Fruit fly (Drosophila melanogaster) whole organism, pupa: Measurements from ENCODE around the gene eIF4G1.
A peak's percentile ranks its signal among the peaks of the same experiment; 100 is the strongest.

Source experiments
- CG10348 ChIP-seq: fragments of 200-800 bp; sonication (Bioruptor generic); IDR thresholded peaks from 2 replicates; pipeline ENCODE4 v1.3.6; 2022; ENCODE audit warnings: missing biosample characterization, missing genetic modification characterization
- CG12605 ChIP-seq: fragments of 200-800 bp; sonication (Bioruptor generic); IDR thresholded peaks from 2 replicates; pipeline ENCODE4 v1.3.6; 2022; ENCODE audit warnings: missing biosample characterization, missing genetic modification characterization
- CG13204 ChIP-seq: fragments of 200-800 bp; sonication (Bioruptor generic); optimal IDR thresholded peaks from 2 replicates; lab custom pipeline; 2018; ENCODE audit warnings: missing biosample characterization, mild to moderate bottlenecking, missing genetic modification characterization, moderate library complexity
- CG14655 ChIP-seq: fragments of 200-800 bp; sonication (Bioruptor generic); optimal IDR thresholded peaks from 3 replicates; lab custom pipeline; 2017; ENCODE audit warnings: mild to moderate bottlenecking, missing biosample characterization, missing genetic modification reagents, missing genetic modification characterization
- CG15710 ChIP-seq: fragments of 200-800 bp; sonication (Bioruptor generic); optimal IDR thresholded peaks from 2 replicates; lab custom pipeline; 2018; ENCODE audit warnings: missing biosample characterization, mild to moderate bottlenecking, missing genetic modification characterization, moderate library complexity
- CG17806 ChIP-seq: fragments of 200-800 bp; sonication (Bioruptor generic); optimal IDR thresholded peaks from 2 replicates; lab custom pipeline; 2018; ENCODE audit warnings: missing biosample characterization, mild to moderate bottlenecking, missing genetic modification characterization, moderate library complexity
- CG32121 ChIP-seq: fragments of 200-800 bp; sonication (Bioruptor generic); IDR thresholded peaks from 2 replicates; pipeline ENCODE4 v1.3.6; 2022; ENCODE audit warnings: missing biosample characterization, missing genetic modification characterization
- CG34367 ChIP-seq: fragments of 200-800 bp; sonication (Bioruptor generic); optimal IDR thresholded peaks from 2 replicates; lab custom pipeline; 2018; ENCODE audit warnings: missing biosample characterization, mild to moderate bottlenecking, missing genetic modification characterization
- CG4496 ChIP-seq: fragments of 200-800 bp; sonication (Bioruptor generic); IDR thresholded peaks from 3 replicates; pipeline ENCODE4 v1.3.6; 2022; ENCODE audit warnings: missing biosample characterization, missing genetic modification characterization
- CG8159 ChIP-seq: fragments of 200-800 bp; sonication (Bioruptor generic); optimal IDR thresholded peaks from 3 replicates; lab custom pipeline; 2018; ENCODE audit warnings: missing biosample characterization, mild to moderate bottlenecking, missing genetic modification characterization, moderate library complexity
- CG8301 ChIP-seq: fragments of 200-800 bp; sonication (Bioruptor generic); optimal IDR thresholded peaks from 2 replicates; lab custom pipeline; 2018; ENCODE audit warnings: missing biosample characterization, mild to moderate bottlenecking, missing genetic modification characterization
- CG9948 ChIP-seq: fragments of 200-800 bp; sonication (Bioruptor generic); optimal IDR thresholded peaks from 2 replicates; lab custom pipeline; 2018; ENCODE audit warnings: missing biosample characterization, mild to moderate bottlenecking, missing genetic modification characterization, moderate library complexity
- D1 ChIP-seq: fragments of 200-800 bp; sonication (Bioruptor generic); optimal IDR thresholded peaks from 2 replicates; lab custom pipeline; 2018; ENCODE audit warnings: missing biosample characterization, mild to moderate bottlenecking, missing genetic modification characterization, moderate library complexity
- EcR ChIP-seq: fragments of 200-800 bp; sonication (Bioruptor generic); optimal IDR thresholded peaks from 3 replicates; lab custom pipeline; 2019; ENCODE audit warnings: missing biosample characterization, missing genetic modification characterization, mild to moderate bottlenecking, moderate library complexity, missing genetic modification reagents
- Ets98B ChIP-seq: fragments of 200-800 bp; sonication (Bioruptor generic); IDR thresholded peaks from 2 replicates; pipeline ENCODE4 v1.3.6; 2022; ENCODE audit warnings: missing biosample characterization, missing genetic modification characterization
- Pif1A ChIP-seq: fragments of 200-800 bp; sonication (Bioruptor generic); optimal IDR thresholded peaks from 3 replicates; lab custom pipeline; 2016; ENCODE audit warnings: missing biosample characterization, missing genetic modification characterization
- Pif1B ChIP-seq: fragments of 200-800 bp; sonication (Bioruptor generic); optimal IDR thresholded peaks from 3 replicates; lab custom pipeline; 2016; ENCODE audit warnings: missing biosample characterization, missing genetic modification characterization
- Snoo ChIP-seq: fragments of 200-800 bp; sonication (Bioruptor generic); optimal IDR thresholded peaks from 3 replicates; lab custom pipeline; 2017; ENCODE audit warnings: missing biosample characterization, mild to moderate bottlenecking, missing genetic modification characterization, inconsistent platforms
- fd96Ca ChIP-seq: fragments of 200-800 bp; sonication (Bioruptor generic); IDR thresholded peaks from 3 replicates; pipeline ENCODE4 v1.3.6; 2022; ENCODE audit warnings: missing biosample characterization, missing genetic modification characterization
- gl ChIP-seq: fragments of 200-800 bp; sonication (Bioruptor generic); optimal IDR thresholded peaks from 2 replicates; lab custom pipeline; 2018; ENCODE audit warnings: missing biosample characterization, mild to moderate bottlenecking, missing genetic modification characterization
- rn ChIP-seq: fragments of 200-800 bp; sonication (Bioruptor generic); IDR thresholded peaks from 2 replicates; pipeline ENCODE4 v1.3.6; 2022; ENCODE audit warnings: missing biosample characterization, missing genetic modification characterization

eIF4G1 gene

DNA sequence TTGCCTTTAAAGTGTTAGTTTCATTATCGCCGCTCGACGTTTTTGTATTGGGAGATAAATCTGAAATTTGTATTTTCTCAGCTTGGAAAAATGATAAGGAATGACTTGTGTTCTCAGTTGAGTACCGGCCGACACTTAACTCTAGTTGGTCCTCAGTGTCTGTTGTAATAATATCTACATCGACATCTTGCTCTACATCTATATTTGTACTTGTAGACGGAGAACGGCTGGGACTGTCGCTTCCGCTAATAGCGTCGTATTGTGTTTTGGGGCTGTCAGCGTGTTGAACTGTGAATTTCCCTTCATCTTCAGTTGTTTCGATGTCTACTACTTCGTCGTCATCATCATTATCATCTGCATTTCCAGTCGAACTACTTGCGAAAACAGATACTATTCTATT lies 33.2 kb upstream of the eIF4G1 start:
- TF ChIP-seq Pif1B (no peak), CG8159 (tag; lab: Kevin White, UChicago) (no peak), CG4496 (GFP tag; lab: Robert Waterston, UW) (no peak), CG17806 (tag; lab: Kevin White, UChicago) (no peak), CG8301 (tag; lab: Kevin White, UChicago) (no peak), Snoo (no peak), rn (GFP tag; lab: Robert Waterston, UW) (no peak)

DNA sequence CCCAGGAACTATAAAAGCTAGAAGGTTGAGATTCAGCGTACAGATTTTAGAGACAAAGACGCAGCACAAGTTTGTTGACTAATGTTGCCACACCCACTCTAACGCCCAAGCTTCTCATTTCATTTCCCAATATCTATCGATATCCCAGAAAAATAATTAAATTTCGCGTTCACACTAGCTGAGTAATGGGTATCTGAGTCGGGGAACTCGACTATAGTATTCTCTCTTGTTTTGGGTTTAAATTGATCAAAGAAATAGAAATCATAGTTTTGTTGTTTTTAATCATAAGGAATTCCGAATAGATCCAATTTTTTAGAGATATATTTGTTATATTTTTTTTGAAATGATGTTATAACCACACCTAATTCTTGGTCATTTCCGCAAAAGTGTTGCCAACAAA lies 32.7 kb upstream of the eIF4G1 start:
- TF ChIP-seq CG15710, result no peak
- TF ChIP-seq CG14655 (GFP tag; lab: Kevin White, UChicago), result no peak
- TF ChIP-seq CG17806 (tag; lab: Kevin White, UChicago), result no peak
- TF ChIP-seq fd96Ca, result no peak
- TF ChIP-seq CG9948 (tag; lab: Kevin White, UChicago), result no peak
- no peak for TF ChIP-seq gl (tag; lab: Kevin White, UChicago)
- no peak for TF ChIP-seq CG13204 (GFP tag; lab: Kevin White, UChicago)
- TF ChIP-seq CG10348, result no peak
- TF ChIP-seq CG4496 (GFP tag; lab: Robert Waterston, UW), result no peak
- TF ChIP-seq rn (GFP tag; lab: Robert Waterston, UW), result no peak
- no peak for TF ChIP-seq CG34367 (tag; lab: Kevin White, UChicago)
- no peak for TF ChIP-seq D1 (tag; lab: Kevin White, UChicago)
- no peak for TF ChIP-seq Snoo

DNA sequence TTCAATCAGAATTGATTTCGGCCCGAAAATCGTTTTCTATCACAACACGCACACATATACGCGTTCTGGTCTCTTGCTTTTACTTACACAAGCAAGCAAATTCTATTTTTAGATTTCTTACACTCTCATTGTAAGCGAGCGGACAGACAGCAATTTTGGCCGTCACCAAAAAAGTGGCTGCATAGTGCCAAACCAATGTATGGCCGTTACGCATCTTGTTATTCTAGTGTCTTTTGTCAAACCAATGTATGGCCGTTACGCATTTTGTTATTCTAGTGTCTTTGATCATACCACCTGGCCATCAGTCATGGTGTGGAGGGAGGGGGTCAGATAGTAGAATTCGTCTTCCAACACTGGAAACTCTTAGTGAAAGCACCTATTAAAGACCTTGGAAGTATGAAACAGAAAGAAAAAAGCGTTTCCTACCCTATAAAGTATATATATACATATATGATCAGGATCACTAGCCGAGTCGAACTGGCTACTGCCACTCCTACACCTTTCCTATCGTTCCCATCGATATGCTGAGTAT lies 30.6 kb upstream of the eIF4G1 start:
- TF ChIP-seq gl (tag; lab: Kevin White, UChicago) (no peak), CG9948 (tag; lab: Kevin White, UChicago) (no peak), CG32121 (GFP tag; lab: Robert Waterston, UW) (no peak)

DNA sequence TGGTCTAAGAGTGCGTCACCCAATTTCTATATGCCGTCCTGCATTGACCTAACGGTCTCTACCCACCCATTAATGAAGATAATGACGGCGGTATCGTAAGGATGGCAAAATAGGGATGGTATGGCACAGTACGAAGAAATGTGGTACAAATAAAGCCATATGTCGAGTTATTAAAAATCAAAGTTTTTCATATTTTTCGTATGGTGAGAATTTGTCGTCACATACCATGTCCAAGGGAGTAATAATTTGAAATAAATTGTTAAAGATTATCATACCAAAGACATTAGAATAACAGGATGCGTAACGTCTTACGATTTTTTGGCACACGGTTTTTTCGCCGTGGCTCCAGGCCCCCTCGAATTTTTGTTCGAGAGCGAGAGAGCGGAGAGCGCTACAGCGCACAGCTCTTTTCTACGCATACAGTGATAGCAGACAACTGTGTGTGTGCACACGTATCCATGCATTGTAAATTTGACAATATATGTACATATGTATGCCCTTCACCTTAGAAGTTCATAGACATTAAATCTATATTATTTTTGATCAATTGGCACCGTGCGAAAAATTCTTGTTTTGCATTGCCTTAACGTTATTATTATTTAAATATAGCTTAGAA lies 29.5 kb upstream of the eIF4G1 start:
- TF ChIP-seq gl (tag; lab: Kevin White, UChicago) (no peak), CG8301 (tag; lab: Kevin White, UChicago) (no peak), CG12605 (GFP tag; lab: Robert Waterston, UW) (no peak), CG8159 (tag; lab: Kevin White, UChicago) (no peak), CG10348 (no peak), CG17806 (tag; lab: Kevin White, UChicago) (no peak), Snoo (no peak), CG15710 (no peak), rn (GFP tag; lab: Robert Waterston, UW) (no peak), CG4496 (GFP tag; lab: Robert Waterston, UW) (no peak), Ets98B (GFP tag; lab: Robert Waterston, UW) (no peak), CG32121 (GFP tag; lab: Robert Waterston, UW) (no peak)

DNA sequence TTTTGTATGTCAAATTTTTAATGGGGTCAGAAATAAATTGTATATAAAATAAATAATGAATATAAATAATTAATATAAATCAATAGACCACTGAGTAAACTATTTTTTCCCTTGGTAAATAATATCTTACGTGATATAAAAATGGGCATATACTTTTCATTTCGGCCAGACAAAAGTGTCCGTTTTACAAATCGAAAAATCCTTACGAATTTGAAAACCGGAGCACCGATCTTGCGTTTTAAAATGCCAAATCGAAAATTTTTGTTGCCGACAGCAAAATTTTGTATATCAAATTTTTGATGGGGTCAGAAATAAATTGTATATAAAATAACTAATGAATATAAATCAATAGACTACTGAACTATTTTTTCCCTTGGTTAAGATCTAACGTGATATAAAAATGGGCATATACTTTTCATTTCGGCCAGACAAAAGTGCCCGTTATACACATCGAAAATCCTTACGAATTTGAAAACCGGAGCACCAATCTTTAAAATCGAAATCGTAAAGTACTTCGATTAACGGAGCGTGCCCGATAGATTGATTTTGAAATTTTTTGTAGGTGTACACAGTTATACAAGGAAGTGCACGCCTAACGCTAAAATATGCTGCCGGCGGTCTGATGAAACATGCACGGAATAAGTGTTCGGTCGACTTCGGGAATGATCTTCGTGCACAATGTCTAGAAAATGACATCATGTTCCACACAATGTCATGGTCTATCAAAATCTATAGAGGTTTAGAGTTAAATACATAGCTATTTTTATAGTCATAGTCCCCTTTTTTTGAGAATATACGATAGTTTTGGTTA lies 28.8 kb upstream of the eIF4G1 start:
- TF ChIP-seq CG34367 (tag; lab: Kevin White, UChicago) (no peak), CG13204 (GFP tag; lab: Kevin White, UChicago) (no peak), CG32121 (GFP tag; lab: Robert Waterston, UW) (no peak), CG4496 (GFP tag; lab: Robert Waterston, UW) (no peak), CG14655 (GFP tag; lab: Kevin White, UChicago) (no peak), CG10348 (no peak), CG9948 (tag; lab: Kevin White, UChicago) (no peak), D1 (tag; lab: Kevin White, UChicago) (no peak), Pif1A (GFP tag; lab: Kevin White, UChicago) (no peak), Pif1B (no peak), rn (GFP tag; lab: Robert Waterston, UW) (no peak), Ets98B (GFP tag; lab: Robert Waterston, UW) (no peak), CG15710 (no peak), fd96Ca (no peak), CG8159 (tag; lab: Kevin White, UChicago) (no peak), EcR (GFP tag; lab: Kevin White, UChicago) (no peak)

DNA sequence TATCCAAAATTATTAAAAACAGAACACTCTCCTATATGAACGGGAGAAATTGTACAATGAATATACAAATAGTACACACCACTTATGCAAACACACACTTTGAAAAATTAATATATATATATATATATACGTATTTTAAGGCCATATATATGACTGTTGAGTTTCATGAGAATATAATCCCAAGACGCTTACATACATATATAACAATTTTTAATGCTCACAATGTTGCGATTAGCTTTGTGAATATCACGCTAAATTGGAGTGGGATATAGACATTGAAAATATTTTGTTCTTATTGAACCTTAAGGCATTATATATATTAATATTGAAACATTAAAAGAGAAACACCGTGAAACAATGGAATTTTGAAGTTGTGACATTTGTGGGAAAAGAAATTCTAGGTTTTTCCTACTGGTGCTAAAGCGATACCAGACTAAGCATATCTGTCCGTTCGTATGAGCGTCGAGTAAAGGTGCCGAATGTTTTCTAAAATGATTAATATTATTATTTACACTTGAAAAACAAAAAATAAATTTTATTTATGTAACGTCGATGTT lies 27.7 kb upstream of the eIF4G1 start, which contains the start of gene 4E-T:
Gene 4E-T (minus strand): TSS at position 300 of the 557 bp plus-strand sequence.
- TF ChIP-seq D1 (tag; lab: Kevin White, UChicago) (peak; percentile 37), CG32121 (GFP tag; lab: Robert Waterston, UW) (no peak), CG12605 (GFP tag; lab: Robert Waterston, UW) (no peak), CG34367 (tag; lab: Kevin White, UChicago) (no peak), rn (GFP tag; lab: Robert Waterston, UW) (no peak)
